Worm (Caenorhabditis elegans) whole organism, midembryonic: ENCODE results near the gene C07G3.8.

Experiments used
- flt-1 ChIP-seq: fragments of 200-800 bp; sonication (Bioruptor generic); IDR thresholded peaks from 2 replicates; pipeline ENCODE4 v1.3.6; 2022; ENCODE audit warnings: missing genetic modification characterization, missing compliant biosample characterization
- med-1 ChIP-seq: sonication (generic microtip); optimal IDR thresholded peaks from 2 replicates; lab custom pipeline; 2017; ENCODE audit warnings: missing genetic modification characterization, mild to moderate bottlenecking, missing compliant biosample characterization, antibody characterized with exemption, missing genetic modification reagents; ENCODE audit not compliant: insufficient read depth
- ref-1 ChIP-seq: fragments of 200-800 bp; sonication (Bioruptor generic); conservative IDR thresholded peaks from 2 replicates; pipeline ENCODE4 v1.3.6; 2022; ENCODE audit warnings: missing genetic modification reagents, missing genetic modification characterization, missing compliant biosample characterization
- tab-1 ChIP-seq: fragments of 200-800 bp; sonication (Bioruptor generic); IDR thresholded peaks from 2 replicates; pipeline ENCODE4 v1.3.6; 2022; ENCODE audit warnings: missing genetic modification characterization, missing compliant biosample characterization
- ztf-29 ChIP-seq: fragments of 200-800 bp; sonication (Bioruptor generic); IDR thresholded peaks from 2 replicates; pipeline ENCODE4 v1.3.6; 2022; ENCODE audit warnings: missing genetic modification reagents, missing genetic modification characterization, missing compliant biosample characterization

Gene C07G3.8

ce11 chrV:3449810-3450209 lies 52.1 kb downstream of the C07G3.8 start:
- TF ChIP-seq tab-1 (GFP tag; lab: Robert Waterston, UW) = no peak
- TF ChIP-seq ref-1 = no peak
- TF ChIP-seq ztf-29 = no peak
- no peak for TF ChIP-seq med-1 (GFP tag; lab: Kevin White, UChicago)
- TF ChIP-seq flt-1 (GFP tag; lab: Robert Waterston, UW) = no peak
